Worm (Caenorhabditis elegans): Measurements from ENCODE around the gene Y51H4A.25.

DNA sequence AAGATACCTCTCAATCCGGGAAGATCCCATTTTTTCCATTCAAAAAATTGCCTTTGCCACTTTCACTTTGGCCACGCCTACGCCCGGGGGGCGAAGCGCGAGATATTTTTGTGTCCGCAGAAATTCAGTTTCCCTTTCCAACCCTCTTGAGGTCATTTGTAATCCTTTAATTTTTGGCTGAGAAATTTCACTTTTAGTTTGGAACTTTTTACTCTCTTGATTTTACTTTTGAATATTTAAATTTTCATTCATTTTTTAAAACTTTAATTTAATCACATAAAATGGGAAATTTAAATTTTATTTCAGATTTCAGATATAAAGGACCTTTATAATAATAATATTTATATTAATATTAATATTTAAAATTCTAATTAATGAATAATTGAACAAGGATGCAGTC is 39.3 kb downstream of the Y51H4A.25 start, which contains the start of gene Y43D4A.5:
- TF ChIP-seq aly-1 (tag; optimal IDR thresholded peaks at IDR 0.05), result no peak
- no peak for TF ChIP-seq sea-1 (GFP tag; conservative IDR thresholded peaks at IDR 0.05)
- no peak for TF ChIP-seq tra-4 (tag; optimal IDR thresholded peaks at IDR 0.05)
- no peak for TF ChIP-seq ama-1 (optimal IDR thresholded peaks at IDR 0.05)
